Worm (Caenorhabditis elegans) whole organism, L2 larva: Measurements from ENCODE around the gene ZK1321.1.

Source experiments
- C34F6.9 ChIP-seq: fragments of 150-350 bp; optimal IDR thresholded peaks from 2 replicates; lab custom pipeline; 2014; ENCODE audit warnings: missing biosample characterization, missing genetic modification characterization
- F13H6.1 ChIP-seq: sonication (generic microtip); optimal IDR thresholded peaks from 2 replicates; lab custom pipeline; 2016; ENCODE audit warnings: missing genetic modification characterization, missing compliant biosample characterization
- alr-1 ChIP-seq: fragments of 150-350 bp; optimal IDR thresholded peaks from 2 replicates; lab custom pipeline; 2014; ENCODE audit warnings: missing biosample characterization, missing genetic modification characterization
- aly-2 ChIP-seq: fragments of 150-350 bp; optimal IDR thresholded peaks from 2 replicates; lab custom pipeline; 2014; ENCODE audit warnings: missing biosample characterization, missing genetic modification characterization
- ama-1 ChIP-seq: fragments of 150-350 bp; optimal IDR thresholded peaks from 2 replicates; lab custom pipeline; 2018; ENCODE audit warnings: inconsistent platforms
- ceh-16 ChIP-seq: fragments of 150-350 bp; optimal IDR thresholded peaks from 2 replicates; lab custom pipeline; 2014; ENCODE audit warnings: missing biosample characterization, missing genetic modification characterization
- ceh-82 ChIP-seq: fragments of 150-350 bp; optimal IDR thresholded peaks from 2 replicates; lab custom pipeline; 2014; ENCODE audit warnings: missing biosample characterization, missing genetic modification characterization
- crh-2 ChIP-seq: sonication (generic microtip); optimal IDR thresholded peaks from 2 replicates; lab custom pipeline; 2017; ENCODE audit warnings: missing biosample characterization, missing genetic modification characterization
- dmd-4 ChIP-seq: sonication (generic microtip); optimal IDR thresholded peaks from 2 replicates; lab custom pipeline; 2017; ENCODE audit warnings: missing biosample characterization, missing genetic modification characterization
- elt-1 ChIP-seq: fragments of 150-350 bp; optimal IDR thresholded peaks from 2 replicates; lab custom pipeline; 2014; ENCODE audit warnings: missing biosample characterization, missing genetic modification characterization
- fos-1 ChIP-seq: fragments of 150-350 bp; optimal IDR thresholded peaks from 2 replicates; lab custom pipeline; 2014; ENCODE audit warnings: missing biosample characterization, missing genetic modification characterization
- gmeb-1 ChIP-seq: fragments of 150-350 bp; optimal IDR thresholded peaks from 2 replicates; lab custom pipeline; 2014; ENCODE audit warnings: missing biosample characterization, missing genetic modification characterization
- lin-11 ChIP-seq: fragments of 150-350 bp; sonication (generic microtip); optimal IDR thresholded peaks from 2 replicates; lab custom pipeline; 2014; ENCODE audit warnings: missing biosample characterization, missing genetic modification characterization, inconsistent platforms, mixed read lengths
- lin-13 ChIP-seq: fragments of 150-350 bp; optimal IDR thresholded peaks from 2 replicates; lab custom pipeline; 2014; ENCODE audit warnings: missing biosample characterization, missing genetic modification reagents, missing genetic modification characterization
- lin-39 ChIP-seq: fragments of 150-350 bp; optimal IDR thresholded peaks from 2 replicates; lab custom pipeline; 2014; ENCODE audit warnings: missing biosample characterization, missing genetic modification reagents, missing genetic modification characterization
- lsy-2 ChIP-seq, 2 experiments: fragments of 150-350 bp in 1 of 2; sonication (generic microtip) in 1 of 2; optimal IDR thresholded peaks; 2 replicates each; lab custom pipeline; 2014 to 2017; ENCODE audit warnings: missing biosample characterization in 2 of 2, missing genetic modification characterization in 2 of 2
- mab-5 ChIP-seq: fragments of 150-350 bp; optimal IDR thresholded peaks from 2 replicates; lab custom pipeline; 2014; ENCODE audit warnings: missing biosample characterization, missing genetic modification characterization
- mbf-1 ChIP-seq: sonication (generic microtip); optimal IDR thresholded peaks from 2 replicates; lab custom pipeline; 2017; ENCODE audit warnings: missing biosample characterization, missing genetic modification characterization
- mdl-1 ChIP-seq, 2 experiments: fragments of 150-350 bp in 1 of 2; sonication (generic microtip) in 1 of 2; optimal IDR thresholded peaks; 2 replicates each; lab custom pipeline; 2017; ENCODE audit warnings: missing biosample characterization in 2 of 2, missing genetic modification characterization in 2 of 2
- nhr-11 ChIP-seq: fragments of 150-350 bp; optimal IDR thresholded peaks from 2 replicates; lab custom pipeline; 2014; ENCODE audit warnings: missing biosample characterization, missing genetic modification characterization
- nhr-12 ChIP-seq: fragments of 150-350 bp; optimal IDR thresholded peaks from 2 replicates; lab custom pipeline; 2014; ENCODE audit warnings: missing biosample characterization, missing genetic modification characterization
- nhr-129 ChIP-seq: fragments of 150-350 bp; optimal IDR thresholded peaks from 2 replicates; lab custom pipeline; 2014; ENCODE audit warnings: missing biosample characterization, missing genetic modification characterization
- nhr-23 ChIP-seq: fragments of 150-350 bp; optimal IDR thresholded peaks from 2 replicates; lab custom pipeline; 2014; ENCODE audit warnings: missing biosample characterization, missing genetic modification reagents, missing genetic modification characterization
- nhr-237 ChIP-seq: fragments of 150-350 bp; optimal IDR thresholded peaks from 2 replicates; lab custom pipeline; 2014; ENCODE audit warnings: missing biosample characterization, missing genetic modification characterization
- nhr-25 ChIP-seq: fragments of 150-350 bp; sonication (generic microtip); optimal IDR thresholded peaks from 3 replicates; lab custom pipeline; 2014; ENCODE audit warnings: missing biosample characterization, missing genetic modification characterization
- peb-1 ChIP-seq: fragments of 150-350 bp; optimal IDR thresholded peaks from 2 replicates; lab custom pipeline; 2014; ENCODE audit warnings: missing biosample characterization, missing genetic modification characterization
- sem-4 ChIP-seq: fragments of 150-350 bp; optimal IDR thresholded peaks from 2 replicates; lab custom pipeline; 2014; ENCODE audit warnings: missing biosample characterization, missing genetic modification reagents, missing genetic modification characterization
- sma-3 ChIP-seq: sonication (generic microtip); optimal IDR thresholded peaks from 2 replicates; lab custom pipeline; 2016; ENCODE audit warnings: missing genetic modification reagents, missing genetic modification characterization, missing compliant biosample characterization
- sma-9 ChIP-seq, 2 experiments: fragments of 150-350 bp in 1 of 2; sonication (generic microtip) in 1 of 2; optimal IDR thresholded peaks; 2 replicates each; lab custom pipeline; 2014 to 2016; ENCODE audit warnings: missing genetic modification characterization in 2 of 2, mild to moderate bottlenecking in 1 of 2, missing biosample characterization in 1 of 2, missing compliant biosample characterization in 1 of 2, missing genetic modification reagents in 1 of 2, moderate library complexity in 1 of 2
- unc-55 ChIP-seq: fragments of 150-350 bp; sonication (generic microtip); optimal IDR thresholded peaks from 3 replicates; lab custom pipeline; 2014; ENCODE audit warnings: missing biosample characterization, missing genetic modification reagents, missing genetic modification characterization
- unc-62 ChIP-seq: fragments of 150-350 bp; optimal IDR thresholded peaks from 2 replicates; lab custom pipeline; 2014; ENCODE audit warnings: missing biosample characterization, missing genetic modification reagents, missing genetic modification characterization
- ztf-1 ChIP-seq: fragments of 200-800 bp; sonication (Bioruptor generic); conservative IDR thresholded peaks from 2 replicates; pipeline ENCODE4 v1.3.6; 2022; ENCODE audit warnings: missing genetic modification characterization, missing compliant biosample characterization
- ztf-11 ChIP-seq: sonication (generic microtip); optimal IDR thresholded peaks from 2 replicates; lab custom pipeline; 2017; ENCODE audit warnings: missing biosample characterization, missing genetic modification characterization
- ztf-4 ChIP-seq: fragments of 150-350 bp; optimal IDR thresholded peaks from 2 replicates; lab custom pipeline; 2014; ENCODE audit warnings: missing biosample characterization, missing genetic modification characterization

The ZK1321.1 gene

DNA sequence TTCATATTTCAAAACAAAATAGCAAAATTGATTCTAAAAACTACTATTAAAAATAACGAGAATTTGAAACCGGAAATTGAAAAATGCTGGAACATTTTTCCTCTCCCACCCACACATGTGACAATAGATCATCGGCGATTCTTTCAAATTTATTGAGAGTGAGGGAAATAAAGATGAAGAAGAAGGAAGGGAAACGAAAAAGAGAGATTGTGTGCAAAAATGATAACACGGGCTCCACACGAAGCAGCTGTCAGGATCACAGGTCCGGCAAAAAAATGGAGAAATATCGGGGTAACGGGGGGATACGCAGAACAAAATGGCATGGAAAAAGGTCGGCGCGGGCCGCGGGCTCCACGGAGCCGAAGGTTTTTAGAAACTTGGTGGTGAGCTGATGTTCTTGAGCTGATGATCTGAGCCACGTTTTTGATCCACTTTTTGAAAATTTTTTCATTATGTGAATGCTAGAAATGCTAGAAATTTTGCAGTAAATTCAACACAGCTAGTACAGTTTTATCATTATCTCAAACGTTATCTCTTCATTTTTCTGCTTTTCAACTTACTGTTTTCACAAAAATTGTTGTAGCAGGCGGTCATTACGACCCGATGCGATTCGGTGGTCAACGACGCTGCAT, 3.9 kb downstream of the ZK1321.1 start, which contains the start of gene shk-1:
shk-1 (plus strand) TSS at position 582 of the 632 bp plus-strand sequence.
- no peak for TF ChIP-seq mab-5 (tag; lab: Kevin White, UChicago)
- peak; percentile 33 for TF ChIP-seq nhr-129 (tag; lab: Kevin White, UChicago)
- TF ChIP-seq C34F6.9, result peak; percentile 40
- no peak for TF ChIP-seq ceh-16 (tag; lab: Kevin White, UChicago)
- TF ChIP-seq ztf-11 (tag; lab: Kevin White, UChicago), result no peak
- peak; percentile 57 for TF ChIP-seq F13H6.1 (tag; lab: Kevin White, UChicago)
- TF ChIP-seq fos-1 (tag; lab: Kevin White, UChicago), result no peak
- TF ChIP-seq nhr-11 (tag; lab: Kevin White, UChicago), result no peak
- TF ChIP-seq sma-9 (GFP tag; optimal IDR thresholded peaks at IDR 0.05; lab: Kevin White, UChicago), result peak; percentile 70
- no peak for TF ChIP-seq sma-9 (tag; optimal IDR thresholded peaks at IDR 0.05; lab: Kevin White, UChicago)
- TF ChIP-seq lsy-2 (tag; optimal IDR thresholded peaks at IDR 0.05; lab: Kevin White, UChicago), result peak in 1 of 2 experiments; percentile 39
- TF ChIP-seq alr-1 (tag; lab: Kevin White, UChicago), result no peak

DNA sequence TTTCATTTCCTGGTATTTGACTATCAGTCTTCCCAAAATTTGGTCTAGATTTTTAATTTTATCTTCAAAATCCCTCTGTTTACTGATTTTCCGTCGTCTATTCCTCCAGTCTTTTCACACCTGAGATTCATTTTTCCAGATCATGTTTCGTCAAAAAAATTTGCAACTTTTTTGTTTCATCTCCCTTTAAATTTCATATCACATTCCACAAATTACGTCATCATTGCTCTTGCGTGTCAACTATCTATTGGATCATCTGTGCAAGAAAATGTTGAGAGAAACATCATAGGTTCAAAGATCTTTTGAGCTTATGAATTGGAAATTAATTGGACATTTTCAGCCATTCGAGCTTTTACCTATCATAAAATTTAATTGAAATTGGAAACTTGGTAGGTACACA, 5.6 kb downstream of the ZK1321.1 start:
- TF ChIP-seq lin-39 (no peak), sma-9 (GFP tag; optimal IDR thresholded peaks at IDR 0.05; lab: Kevin White, UChicago) (peak; percentile 9), sma-9 (tag; optimal IDR thresholded peaks at IDR 0.05; lab: Kevin White, UChicago) (no peak)

ce11 chrII:9764696-9765095, 10.9 kb downstream of the ZK1321.1 start:
- TF ChIP-seq elt-1 (tag; lab: Kevin White, UChicago) (no peak), unc-55 (GFP tag; lab: Kevin White, UChicago) (no peak), lsy-2 (tag; optimal IDR thresholded peaks at IDR 0.05; lab: Kevin White, UChicago) (no peak), nhr-12 (tag; lab: Kevin White, UChicago) (no peak), nhr-23 (tag; lab: Kevin White, UChicago) (no peak)

ce11 chrII:9769797-9770520, 16.1 kb downstream of the ZK1321.1 start, which contains the start of gene aqp-10:
aqp-10 (minus strand) TSS chrII:9769847.
- TF ChIP-seq sma-9 (GFP tag; optimal IDR thresholded peaks at IDR 0.05; lab: Kevin White, UChicago) (peak; percentile 71), sma-9 (tag; optimal IDR thresholded peaks at IDR 0.05; lab: Kevin White, UChicago) (no peak), unc-62 (no peak), ceh-82 (tag; lab: Kevin White, UChicago) (no peak), crh-2 (tag; lab: Kevin White, UChicago) (peak; percentile 81), sem-4 (peak; percentile 1), gmeb-1 (tag; lab: Kevin White, UChicago) (peak; percentile 63), ztf-11 (tag; lab: Kevin White, UChicago) (no peak), fos-1 (tag; lab: Kevin White, UChicago) (peak; percentile 75), mbf-1 (no peak), F13H6.1 (tag; lab: Kevin White, UChicago) (peak; percentile 63), lsy-2 (tag; optimal IDR thresholded peaks at IDR 0.05; lab: Kevin White, UChicago) (peak; percentile 45 to 76), nhr-129 (tag; lab: Kevin White, UChicago) (peak; percentile 29), lin-13 (GFP tag; lab: Kevin White, UChicago) (no peak), lin-11 (tag; lab: Kevin White, UChicago) (no peak), nhr-237 (no peak), nhr-25 (peak; percentile 23), ztf-4 (tag; lab: Kevin White, UChicago) (no peak), sma-3 (GFP tag; lab: Kevin White, UChicago) (peak; percentile 50), C34F6.9 (peak; percentile 53), mab-5 (tag; lab: Kevin White, UChicago) (no peak), ceh-16 (tag; lab: Kevin White, UChicago) (no peak), nhr-12 (tag; lab: Kevin White, UChicago) (no peak)

ce11 chrII:9773892-9774581, 20.2 kb downstream of the ZK1321.1 start, which contains the start of gene ZK1321.4:
ZK1321.4 (minus strand) TSS chrII:9773942.
- TF ChIP-seq ama-1 (lab: Kevin White, UChicago) (no peak), mdl-1 (tag; optimal IDR thresholded peaks at IDR 0.05; lab: Kevin White, UChicago) (no peak), peb-1 (no peak), sma-9 (GFP tag; optimal IDR thresholded peaks at IDR 0.05; lab: Kevin White, UChicago) (peak; percentile 1), sma-9 (tag; optimal IDR thresholded peaks at IDR 0.05; lab: Kevin White, UChicago) (no peak), dmd-4 (tag; lab: Kevin White, UChicago) (no peak), nhr-25 (no peak), aly-2 (tag; lab: Kevin White, UChicago) (no peak), ceh-16 (tag; lab: Kevin White, UChicago) (no peak), mab-5 (tag; lab: Kevin White, UChicago) (no peak), nhr-129 (tag; lab: Kevin White, UChicago) (peak; percentile 31), nhr-11 (tag; lab: Kevin White, UChicago) (no peak), lin-39 (no peak), unc-55 (GFP tag; lab: Kevin White, UChicago) (no peak), nhr-237 (no peak), ztf-1 (GFP tag; lab: Robert Waterston, UW) (no peak)
